Worm (Caenorhabditis elegans) whole organism, late embryonic: Measurements from ENCODE around the gene Y39E4B.11.

Source experiments
- F13H6.1 ChIP-seq: sonication (generic microtip); optimal IDR thresholded peaks from 2 replicates; lab custom pipeline; 2016; ENCODE audit warnings: missing genetic modification characterization, missing compliant biosample characterization
- ama-1 ChIP-seq: fragments of 150-350 bp; optimal IDR thresholded peaks from 2 replicates; lab custom pipeline; 2014
- ceh-19 ChIP-seq: fragments of 200-800 bp; sonication (Bioruptor generic); optimal IDR thresholded peaks from 2 replicates; lab custom pipeline; 2018; ENCODE audit warnings: mild to moderate bottlenecking, missing genetic modification characterization, missing compliant biosample characterization
- ceh-34 ChIP-seq: sonication (generic microtip); optimal IDR thresholded peaks from 2 replicates; lab custom pipeline; 2016; ENCODE audit warnings: mild to moderate bottlenecking, missing genetic modification characterization, missing compliant biosample characterization
- eyg-1 ChIP-seq: sonication (generic microtip); optimal IDR thresholded peaks from 2 replicates; lab custom pipeline; 2016; ENCODE audit warnings: missing genotype, missing genetic modification characterization, missing compliant biosample characterization
- pha-4 ChIP-seq: fragments of 150-350 bp; optimal IDR thresholded peaks from 2 replicates; lab custom pipeline; 2018; ENCODE audit warnings: missing biosample characterization, missing genetic modification reagents, missing genetic modification characterization
- unc-3 ChIP-seq, 2 experiments: fragments of 200-800 bp in 1 of 2; sonication (Bioruptor generic) in 1 of 2; sonication (generic microtip) in 1 of 2; conservative IDR thresholded peaks in 1 of 2; optimal IDR thresholded peaks in 1 of 2; 2 replicates each; pipeline versions ENCODE4 v1.3.6 to Lab custom; 2016 to 2022; ENCODE audit warnings: missing compliant biosample characterization in 2 of 2, missing genetic modification characterization in 2 of 2, missing genetic modification reagents in 1 of 2
- unc-86 ChIP-seq: sonication (generic microtip); optimal IDR thresholded peaks from 2 replicates; lab custom pipeline; 2016; ENCODE audit warnings: missing genetic modification characterization, missing compliant biosample characterization

DNA sequence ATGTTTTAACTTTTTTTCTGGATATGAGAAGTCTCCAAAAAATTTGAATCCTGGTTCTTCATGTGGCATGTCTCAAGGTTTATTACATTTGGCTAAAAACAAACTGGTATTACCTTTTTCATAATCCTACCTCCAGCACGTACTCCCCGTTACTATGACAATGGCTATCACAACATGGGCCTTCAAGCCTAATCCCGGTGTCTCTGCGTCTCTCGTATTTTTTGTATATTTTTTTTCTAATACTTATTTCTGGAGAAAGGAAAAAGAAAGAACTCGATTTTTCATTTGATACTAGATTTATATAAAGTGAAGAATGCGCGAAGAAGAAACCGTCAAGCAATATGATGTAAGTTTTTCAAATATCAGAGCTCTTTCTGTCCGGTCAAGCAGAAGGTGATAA lies 41.5 kb downstream of the Y39E4B.11 start, which contains the start of gene anoh-1:
- no peak for TF ChIP-seq F13H6.1 (tag; lab: Kevin White, UChicago)
- no peak for TF ChIP-seq unc-3 (GFP tag; conservative IDR thresholded peaks at IDR 0.05; lab: Robert Waterston, UW)
- TF ChIP-seq unc-3 (tag; optimal IDR thresholded peaks at IDR 0.05; lab: Kevin White, UChicago), result no peak
- TF ChIP-seq unc-86 (tag; lab: Kevin White, UChicago), result no peak
- no peak for TF ChIP-seq eyg-1 (tag; lab: Kevin White, UChicago)
- TF ChIP-seq ama-1 (lab: Kevin White, UChicago), result no peak
- TF ChIP-seq ceh-19 (GFP tag; lab: Kevin White, UChicago), result no peak
- no peak for TF ChIP-seq ceh-34 (tag; lab: Kevin White, UChicago)
- no peak for TF ChIP-seq pha-4 (tag; lab: Kevin White, UChicago)
